Worm (Caenorhabditis elegans) whole organism, L1 larva: ENCODE measurements around the gene col-184.

Experiments used
- ama-1 ChIP-seq: fragments of 150-350 bp; optimal IDR thresholded peaks from 2 replicates; lab custom pipeline; 2014
- efl-3 ChIP-seq: fragments of 200-800 bp; sonication (Bioruptor generic); optimal IDR thresholded peaks from 2 replicates; lab custom pipeline; 2018; ENCODE audit warnings: mild to moderate bottlenecking, missing genetic modification characterization, missing compliant biosample characterization
- hpl-2 ChIP-seq: fragments of 150-350 bp; optimal IDR thresholded peaks from 2 replicates; lab custom pipeline; 2014; ENCODE audit warnings: missing biosample characterization, missing genetic modification reagents, missing genetic modification characterization
- nhr-11 ChIP-seq: fragments of 150-350 bp; optimal IDR thresholded peaks from 2 replicates; lab custom pipeline; 2014; ENCODE audit warnings: missing biosample characterization, missing genetic modification characterization
- nhr-90 ChIP-seq: sonication (generic microtip); optimal IDR thresholded peaks from 2 replicates; lab custom pipeline; 2016; ENCODE audit warnings: mild to moderate bottlenecking, missing genetic modification characterization, missing compliant biosample characterization; ENCODE audit not compliant: poor library complexity
- ztf-4 ChIP-seq: fragments of 150-350 bp; optimal IDR thresholded peaks from 2 replicates; lab custom pipeline; 2014; ENCODE audit warnings: missing biosample characterization, missing genetic modification characterization

DNA sequence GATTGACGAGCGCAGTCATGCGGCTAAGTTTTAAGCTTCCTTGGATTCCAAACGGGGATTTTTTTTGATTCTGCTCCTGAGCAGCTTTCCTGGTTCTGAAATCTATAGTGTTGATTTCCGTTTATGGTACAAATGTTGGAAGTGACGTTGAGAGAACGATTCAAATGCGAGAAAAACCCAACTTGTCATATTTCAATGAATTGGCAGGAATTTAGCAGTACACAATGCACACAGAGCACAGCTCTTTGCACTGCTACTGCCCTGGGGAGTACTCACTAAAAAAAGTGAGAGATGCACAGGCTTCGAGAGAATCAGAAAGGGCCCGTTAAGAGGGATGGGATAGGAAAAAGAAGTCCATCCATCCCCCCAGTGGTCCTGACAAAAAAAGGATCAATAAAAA, 31.3 kb downstream of the col-184 start, which contains the start of gene sad-1:
- no peak for TF ChIP-seq efl-3 (GFP tag; lab: Kevin White, UChicago)
- TF ChIP-seq hpl-2 (GFP tag; lab: Kevin White, UChicago): no peak
- no peak for TF ChIP-seq ztf-4 (tag; lab: Kevin White, UChicago)
- TF ChIP-seq ama-1 (lab: Kevin White, UChicago): no peak
- TF ChIP-seq nhr-90 (tag; lab: Kevin White, UChicago): no peak
- TF ChIP-seq nhr-11 (tag; lab: Kevin White, UChicago): no peak
